Worm (Caenorhabditis elegans) whole organism, dauer: Measurements from ENCODE around the gene R08F11.1.

Source experiments
- unc-62 ChIP-seq: sonication (generic microtip); optimal IDR thresholded peaks from 2 replicates; lab custom pipeline; 2017; ENCODE audit warnings: missing biosample characterization, missing genetic modification reagents, missing genetic modification characterization

Gene R08F11.1

DNA sequence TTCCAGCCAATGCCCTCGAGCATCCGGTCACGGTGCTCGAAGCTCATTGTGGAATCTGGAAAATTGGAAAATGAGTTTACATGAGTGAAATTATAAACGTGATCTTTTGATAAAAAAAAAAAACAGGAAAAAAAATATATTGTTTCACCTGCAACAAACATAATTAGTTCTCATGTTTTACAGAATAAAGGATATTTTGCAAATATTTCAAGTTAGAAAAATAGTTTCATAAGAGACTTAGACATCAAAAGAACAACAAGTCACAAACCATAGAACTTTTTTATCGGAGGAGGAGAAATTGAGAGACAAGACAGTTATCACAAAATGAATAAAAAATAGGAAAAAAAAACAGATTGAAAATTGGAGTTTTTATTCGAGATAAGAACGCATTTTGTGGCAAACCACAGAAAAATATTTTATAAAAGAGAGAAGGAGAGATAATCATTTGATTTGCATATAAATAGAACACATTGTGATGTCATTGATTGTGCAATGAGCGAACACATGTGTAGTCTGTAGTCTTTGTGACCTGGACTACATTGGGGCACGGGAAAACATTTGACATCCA, at the start of gene R08F11.1:
TSS of gene R08F11.1 (minus strand) at position 51 of the 568 bp plus-strand sequence.
- TF ChIP-seq unc-62 (GFP tag; lab: Kevin White, UChicago) = no peak

- no peak for TF ChIP-seq unc-62 (GFP tag; lab: Kevin White, UChicago)
Observed at ce11 chrV:3832661-3833060, 48.6 kb upstream of the R08F11.1 start.

DNA sequence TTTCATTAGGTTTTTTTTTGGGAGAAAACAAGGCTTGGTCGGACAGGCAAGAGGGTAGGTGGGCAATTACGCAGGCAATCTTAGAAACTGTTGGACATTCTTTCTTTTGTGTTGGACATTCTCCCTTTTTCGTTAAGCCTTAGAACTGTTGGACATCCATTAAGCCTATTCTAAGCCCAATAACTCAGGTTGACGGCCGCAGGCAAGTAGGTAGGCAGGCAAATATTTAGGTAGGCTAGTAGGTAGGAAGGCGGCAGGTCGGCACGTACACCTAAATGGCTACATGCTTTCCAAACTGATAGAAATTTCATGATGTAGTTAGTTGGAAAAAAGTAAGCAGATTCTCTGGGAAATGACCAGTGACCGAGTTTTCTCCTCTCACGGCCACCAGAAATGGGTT, 48.1 kb upstream of the R08F11.1 start:
- TF ChIP-seq unc-62 (GFP tag; lab: Kevin White, UChicago) = no peak

DNA sequence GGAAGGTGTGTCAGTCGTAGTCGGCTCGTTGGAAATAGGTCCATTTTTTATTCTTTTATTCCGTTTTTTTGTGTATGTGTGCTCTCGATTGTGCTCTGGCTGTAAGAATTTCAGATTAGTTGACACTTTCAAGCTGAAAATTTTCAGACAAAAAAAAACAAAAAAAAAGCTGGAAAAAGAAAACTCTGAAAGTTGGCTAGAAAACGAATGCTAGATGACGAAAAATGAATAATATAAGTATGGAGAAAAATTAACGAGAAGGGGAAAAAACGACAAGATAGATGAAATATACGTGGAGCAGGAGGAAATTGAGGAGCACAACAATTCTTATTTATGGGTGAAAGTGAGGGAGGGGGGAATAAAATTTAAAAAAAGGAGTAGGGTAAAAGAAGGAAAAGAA, 47.6 kb upstream of the R08F11.1 start, which contains the start of gene H10D18.5:
TSS of gene H10D18.5 (minus strand) at position 101 of the 400 bp plus-strand sequence.
- TF ChIP-seq unc-62 (GFP tag; lab: Kevin White, UChicago) = no peak

ce11 chrV:3825190-3825589, 41.2 kb upstream of the R08F11.1 start:
- no peak for TF ChIP-seq unc-62 (GFP tag; lab: Kevin White, UChicago)

DNA sequence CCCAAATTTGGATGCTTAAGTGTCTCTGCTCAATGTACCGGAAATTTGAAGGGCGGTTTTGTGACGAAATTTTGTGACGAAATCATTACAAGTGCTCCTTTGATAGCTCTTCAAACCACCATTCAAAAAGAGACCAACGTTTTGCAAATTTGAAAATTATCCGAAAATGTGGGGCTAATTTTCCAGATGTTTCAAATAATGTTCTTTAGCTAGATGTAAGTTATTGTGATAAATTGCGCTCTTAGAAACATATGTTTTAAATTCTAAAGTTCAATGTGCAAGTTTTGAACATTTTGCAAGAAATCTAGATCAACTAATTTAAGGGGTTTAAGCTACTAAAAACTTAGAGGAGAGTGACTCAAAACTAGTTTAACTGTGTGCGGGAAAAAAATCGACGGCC, 36.9 kb upstream of the R08F11.1 start:
- no peak for TF ChIP-seq unc-62 (GFP tag; lab: Kevin White, UChicago)

DNA sequence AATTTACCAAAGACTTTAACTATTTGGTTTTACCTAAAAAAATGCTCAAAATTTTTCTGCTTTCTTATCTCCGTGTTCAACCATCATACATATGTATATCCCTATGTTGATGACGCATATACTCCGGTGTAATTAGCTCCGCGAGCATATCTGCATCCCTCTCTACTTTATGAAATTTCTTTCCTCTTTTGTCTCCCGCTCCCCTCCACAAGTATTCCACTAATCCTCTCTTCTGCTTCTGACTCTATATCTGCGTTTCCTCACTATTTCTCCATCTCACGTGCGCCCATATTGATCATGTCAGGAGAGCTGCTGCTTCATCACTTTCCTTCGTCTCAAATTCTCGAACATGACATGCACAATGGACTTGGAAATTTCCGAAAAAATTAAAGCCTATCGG, 30.9 kb upstream of the R08F11.1 start, which contains the start of gene H10D18.1:
TSS of gene H10D18.1 (plus strand) at position 277 of the 400 bp plus-strand sequence.
- no peak for TF ChIP-seq unc-62 (GFP tag; lab: Kevin White, UChicago)

DNA sequence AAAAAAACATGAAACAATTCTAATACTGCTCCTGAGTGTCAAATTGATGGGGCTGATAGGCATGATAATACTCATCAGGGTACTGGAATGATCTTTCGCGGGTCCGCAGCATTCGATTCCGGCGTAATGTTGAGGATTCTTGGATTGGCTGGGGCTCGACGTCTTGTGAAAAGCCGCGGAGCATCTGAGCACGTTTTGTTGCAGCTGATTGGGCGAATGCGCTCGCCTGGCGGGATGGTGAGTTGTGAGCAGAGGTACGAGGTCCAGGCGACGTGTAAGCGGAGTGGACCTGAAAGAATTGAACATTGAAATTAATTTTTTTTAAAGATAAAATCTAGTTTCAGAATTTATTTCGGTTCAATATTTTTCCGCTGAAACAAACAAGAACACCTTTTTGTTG, 30.0 kb upstream of the R08F11.1 start:
- TF ChIP-seq unc-62 (GFP tag; lab: Kevin White, UChicago) = no peak

DNA sequence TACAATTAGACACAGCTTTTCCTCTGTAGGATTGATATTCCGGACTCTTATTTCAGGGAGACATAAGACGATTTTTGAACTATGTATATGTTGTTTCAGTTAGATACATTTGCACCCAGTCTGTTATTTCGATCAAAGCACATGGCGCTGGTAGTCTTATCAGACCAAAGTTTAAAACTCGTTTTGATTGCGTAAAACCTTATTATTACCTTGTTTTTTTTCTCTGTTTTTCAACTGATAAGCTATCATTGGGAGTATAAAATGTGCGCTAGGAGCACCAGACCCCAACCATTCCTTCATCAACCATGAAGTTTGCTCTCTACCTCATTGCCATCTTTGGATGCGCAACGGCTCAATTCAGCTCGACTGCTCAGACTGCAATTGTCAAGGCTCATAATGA, 28.3 kb upstream of the R08F11.1 start, which contains the start of gene scl-12:
TSS of gene scl-12 (plus strand) at position 301 of the 400 bp plus-strand sequence.
- TF ChIP-seq unc-62 (GFP tag; lab: Kevin White, UChicago) = no peak

DNA sequence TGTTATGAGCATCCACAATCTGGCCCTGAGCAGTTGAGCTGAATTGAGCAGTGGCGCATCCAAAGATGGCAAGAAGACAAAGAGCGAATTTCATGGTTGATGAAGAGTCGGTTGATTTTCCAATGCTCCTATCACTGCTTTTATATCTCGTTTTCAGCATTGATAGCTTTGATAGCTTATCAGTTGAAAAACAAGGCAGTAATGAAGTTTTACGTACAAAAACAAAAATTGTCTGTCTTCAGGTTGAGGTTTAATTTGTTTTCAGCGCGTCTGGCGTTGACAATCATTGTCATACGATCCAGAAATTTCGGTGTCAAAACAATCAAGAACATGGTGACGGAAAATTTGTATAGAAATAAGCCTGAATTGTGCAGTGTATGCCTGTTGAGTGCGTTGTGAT, 27.5 kb upstream of the R08F11.1 start, which contains the start of gene scl-13:
TSS of gene scl-13 (minus strand) at position 101 of the 400 bp plus-strand sequence.
- TF ChIP-seq unc-62 (GFP tag; lab: Kevin White, UChicago) = no peak

DNA sequence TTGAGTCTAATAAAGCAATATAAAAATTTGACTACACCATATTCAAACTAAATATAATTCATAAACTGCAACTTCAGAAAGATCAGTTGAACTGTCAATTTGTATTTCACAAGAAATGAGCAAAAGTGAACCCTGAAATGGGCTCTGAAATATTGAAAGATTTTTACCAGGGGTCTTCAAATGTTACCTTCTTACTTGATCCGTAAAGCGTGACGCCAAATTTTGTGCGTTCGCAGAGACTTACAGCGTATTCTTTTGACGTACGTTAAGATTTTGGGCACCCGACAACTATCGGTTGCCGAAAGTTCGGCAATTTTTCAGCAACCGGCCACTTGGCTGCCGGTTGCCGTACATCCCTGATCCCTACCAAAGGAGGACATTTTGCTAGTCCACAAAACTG, 26.0 kb upstream of the R08F11.1 start:
- TF ChIP-seq unc-62 (GFP tag; lab: Kevin White, UChicago) = no peak

ce11 chrV:3808336-3808735, 24.3 kb upstream of the R08F11.1 start, which contains the start of gene srw-6:
srw-6 (plus strand) TSS chrV:3808636.
- TF ChIP-seq unc-62 (GFP tag; lab: Kevin White, UChicago) = no peak

ce11 chrV:3807846-3808245, 23.8 kb upstream of the R08F11.1 start:
- TF ChIP-seq unc-62 (GFP tag; lab: Kevin White, UChicago) = no peak

DNA sequence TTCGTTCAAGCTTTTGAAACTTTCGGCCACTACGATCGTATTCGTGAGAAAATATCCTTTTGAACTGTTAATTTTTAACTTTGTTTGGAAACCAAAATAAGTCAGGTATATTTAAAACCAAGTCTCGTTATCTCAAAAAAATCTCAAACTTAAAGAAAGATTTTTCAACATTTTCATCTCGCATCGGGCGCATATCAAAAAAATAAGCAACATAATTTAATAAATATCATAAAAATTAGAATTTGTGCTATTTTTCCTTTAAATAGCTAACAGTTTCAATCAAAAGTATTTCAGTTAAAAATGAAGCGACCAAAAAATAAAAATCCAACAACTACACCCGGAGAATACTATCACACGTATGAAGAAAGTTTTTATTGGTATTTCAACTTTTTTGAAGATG, 21.9 kb upstream of the R08F11.1 start, which contains the start of gene srw-7:
TSS of gene srw-7 (plus strand) at position 301 of the 400 bp plus-strand sequence.
- no peak for TF ChIP-seq unc-62 (GFP tag; lab: Kevin White, UChicago)

DNA sequence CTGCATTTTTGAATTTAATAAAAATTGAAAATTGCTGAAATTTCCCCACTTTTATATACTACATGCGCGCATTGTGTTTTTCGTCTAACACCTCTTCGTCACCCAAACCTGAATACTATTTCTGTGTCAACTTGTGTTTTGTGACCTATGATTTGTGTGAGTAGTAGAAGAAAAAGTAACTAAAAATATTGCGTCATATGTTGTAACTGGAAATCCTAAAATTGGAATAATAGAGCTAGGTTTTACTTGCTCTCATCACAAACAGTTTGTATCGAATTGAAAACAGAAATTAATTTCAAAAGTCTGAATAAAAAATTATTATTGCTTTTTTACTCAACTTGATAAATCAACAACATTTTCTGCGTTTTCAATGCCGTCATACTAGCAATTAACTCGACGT, 21.5 kb upstream of the R08F11.1 start, which contains the start of gene R08F11.4:
TSS of gene R08F11.4 (minus strand) at position 29 of the 400 bp plus-strand sequence.
- no peak for TF ChIP-seq unc-62 (GFP tag; lab: Kevin White, UChicago)

DNA sequence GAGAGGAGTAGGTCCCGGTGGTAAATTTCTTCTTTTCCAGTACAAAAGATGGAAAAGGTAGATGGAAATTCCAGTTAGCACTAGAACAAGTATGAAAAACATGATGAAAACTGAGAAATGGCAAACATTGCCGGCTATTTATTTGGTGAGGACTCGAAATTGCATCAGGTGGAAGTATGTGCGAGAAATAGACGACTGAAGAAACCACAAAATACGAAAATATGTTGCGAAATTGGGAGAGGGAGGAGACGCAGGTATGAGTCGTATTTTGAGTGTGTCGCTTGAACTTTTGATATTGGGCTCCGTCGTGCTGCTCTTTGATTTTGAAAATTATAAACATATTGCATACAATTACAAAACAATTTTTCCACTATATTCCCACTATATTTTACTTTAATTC, 19.3 kb upstream of the R08F11.1 start, which contains the start of gene cyp-33C8:
TSS of gene cyp-33C8 (minus strand) at position 200 of the 400 bp plus-strand sequence.
- no peak for TF ChIP-seq unc-62 (GFP tag; lab: Kevin White, UChicago)
